Worm (Caenorhabditis elegans) whole organism, early embryonic: ENCODE measurements around the gene cdf-1.

ENCODE experiments used
- B0310.2 ChIP-seq: sonication (generic microtip); optimal IDR thresholded peaks from 2 replicates; lab custom pipeline; 2016; ENCODE audit warnings: mild to moderate bottlenecking, missing genetic modification characterization, missing compliant biosample characterization
- F13C5.2 ChIP-seq: sonication (generic microtip); optimal IDR thresholded peaks from 2 replicates; lab custom pipeline; 2017; ENCODE audit warnings: mild to moderate bottlenecking, missing genetic modification characterization, inconsistent platforms, missing compliant biosample characterization
- ama-1 ChIP-seq: fragments of 150-350 bp; optimal IDR thresholded peaks from 2 replicates; lab custom pipeline; 2014
- ceh-13 ChIP-seq: fragments of 200-800 bp; sonication (Bioruptor generic); optimal IDR thresholded peaks from 2 replicates; lab custom pipeline; 2018; ENCODE audit warnings: mild to moderate bottlenecking, missing genetic modification characterization, missing compliant biosample characterization
- flt-1 ChIP-seq: fragments of 200-800 bp; sonication (Bioruptor generic); IDR thresholded peaks from 2 replicates; pipeline ENCODE4 v1.3.6; 2022; ENCODE audit warnings: missing genetic modification characterization, missing compliant biosample characterization
- hmbx-1 ChIP-seq: sonication (generic microtip); optimal IDR thresholded peaks from 2 replicates; lab custom pipeline; 2016; ENCODE audit warnings: mild to moderate bottlenecking, missing genetic modification characterization, missing compliant biosample characterization
- hnd-1 ChIP-seq: sonication (generic microtip); optimal IDR thresholded peaks from 2 replicates; lab custom pipeline; 2016; ENCODE audit warnings: missing genetic modification characterization, missing compliant biosample characterization
- pes-1 ChIP-seq: fragments of 200-800 bp; sonication (Bioruptor generic); IDR thresholded peaks from 2 replicates; pipeline ENCODE4 v1.3.6; 2022; ENCODE audit warnings: missing genetic modification reagents, missing genetic modification characterization, missing compliant biosample characterization
- sea-1 ChIP-seq: fragments of 200-800 bp; sonication (Bioruptor generic); conservative IDR thresholded peaks from 2 replicates; pipeline ENCODE4 v1.3.6; 2022; ENCODE audit warnings: missing genetic modification characterization, missing compliant biosample characterization
- tbx-37 ChIP-seq: fragments of 200-800 bp; sonication (Bioruptor generic); conservative IDR thresholded peaks from 2 replicates; pipeline ENCODE4 v1.3.6; 2022; ENCODE audit warnings: missing genetic modification reagents, missing genetic modification characterization, missing compliant biosample characterization
- tra-4 ChIP-seq: sonication (generic microtip); optimal IDR thresholded peaks from 2 replicates; lab custom pipeline; 2017; ENCODE audit warnings: missing genetic modification characterization, missing compliant biosample characterization

- TF ChIP-seq hnd-1 (tag; lab: Kevin White, UChicago) (no peak), flt-1 (GFP tag; lab: Robert Waterston, UW) (no peak), ama-1 (lab: Kevin White, UChicago) (no peak), pes-1 (no peak), tra-4 (no peak), B0310.2 (tag; lab: Kevin White, UChicago) (no peak), hmbx-1 (tag; lab: Kevin White, UChicago) (no peak), ceh-13 (GFP tag; lab: Kevin White, UChicago) (no peak), F13C5.2 (no peak), tbx-37 (GFP tag; lab: Robert Waterston, UW) (no peak), sea-1 (no peak)
Observed at ce11 chrX:6505662-6506061, 719 bp upstream of the cdf-1 start, which contains the start of gene glr-8.
